Worm (Caenorhabditis elegans) whole organism, L2 larva: Measurements from ENCODE around the gene cnc-2.

ENCODE experiments used
- lin-11 ChIP-seq: fragments of 150-350 bp; sonication (generic microtip); optimal IDR thresholded peaks from 2 replicates; lab custom pipeline; 2014; ENCODE audit warnings: missing biosample characterization, missing genetic modification characterization, inconsistent platforms, mixed read lengths
- mab-5 ChIP-seq: fragments of 150-350 bp; optimal IDR thresholded peaks from 2 replicates; lab custom pipeline; 2014; ENCODE audit warnings: missing biosample characterization, missing genetic modification characterization
- mdl-1 ChIP-seq, 2 experiments: fragments of 150-350 bp in 1 of 2; sonication (generic microtip) in 1 of 2; optimal IDR thresholded peaks; 2 replicates each; lab custom pipeline; 2017; ENCODE audit warnings: missing biosample characterization in 2 of 2, missing genetic modification characterization in 2 of 2
- nhr-77 ChIP-seq: fragments of 150-350 bp; optimal IDR thresholded peaks from 2 replicates; lab custom pipeline; 2014; ENCODE audit warnings: missing biosample characterization, missing genetic modification characterization
- unc-62 ChIP-seq: fragments of 150-350 bp; optimal IDR thresholded peaks from 2 replicates; lab custom pipeline; 2014; ENCODE audit warnings: missing biosample characterization, missing genetic modification reagents, missing genetic modification characterization

- TF ChIP-seq unc-62 (GFP tag; lab: Kevin White, UChicago): no peak
- no peak for TF ChIP-seq mab-5 (tag; lab: Kevin White, UChicago)
- TF ChIP-seq mdl-1 (tag; optimal IDR thresholded peaks at IDR 0.05; lab: Kevin White, UChicago): no peak
- no peak for TF ChIP-seq nhr-77
- TF ChIP-seq lin-11 (tag; lab: Kevin White, UChicago): no peak
These were observed 33.8 kb downstream of the cnc-2 start for ce11 chrV:1416154-1416553.
